Fruit fly (Drosophila melanogaster): Measurements from ENCODE around the gene CG13026.

The CG13026 gene

dm6 chr3L:16710258-16711020 lies 15.5 kb downstream of the CG13026 start:
- TF ChIP-seq CTCF (optimal IDR thresholded peaks at IDR 0.05) (no peak), CG8478 (optimal IDR thresholded peaks at IDR 0.05) (no peak)

DNA sequence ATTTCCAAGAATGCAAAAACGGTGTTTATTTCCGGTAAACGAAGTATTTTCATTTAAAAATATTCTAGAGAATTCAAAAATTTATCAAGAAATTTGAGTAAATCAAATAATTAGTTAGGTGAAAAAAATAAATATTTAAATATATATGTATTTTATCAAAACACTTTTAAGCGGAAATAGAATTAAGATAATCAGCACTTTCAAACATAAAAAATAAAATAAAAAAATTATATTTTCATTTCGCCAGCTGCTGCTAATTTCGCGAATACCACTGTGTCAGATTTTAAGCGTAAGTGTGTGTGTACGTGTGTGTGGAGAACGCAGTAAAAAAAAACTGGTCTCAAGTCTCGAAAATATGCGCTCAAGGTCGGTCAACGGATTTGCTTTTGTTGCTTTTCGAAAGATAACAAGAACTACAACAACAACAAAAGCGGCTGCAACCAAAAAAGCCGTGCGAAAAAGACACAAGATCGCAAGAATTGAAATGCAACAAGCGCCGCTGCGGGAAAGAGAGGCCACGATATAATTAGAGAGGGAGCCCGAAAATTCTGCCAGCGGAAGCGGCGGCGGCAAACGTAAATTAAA lies 16.2 kb downstream of the CG13026 start:
- TF ChIP-seq CG8478 (optimal IDR thresholded peaks at IDR 0.05): no peak
- TF ChIP-seq CTCF (optimal IDR thresholded peaks at IDR 0.05): no peak

DNA sequence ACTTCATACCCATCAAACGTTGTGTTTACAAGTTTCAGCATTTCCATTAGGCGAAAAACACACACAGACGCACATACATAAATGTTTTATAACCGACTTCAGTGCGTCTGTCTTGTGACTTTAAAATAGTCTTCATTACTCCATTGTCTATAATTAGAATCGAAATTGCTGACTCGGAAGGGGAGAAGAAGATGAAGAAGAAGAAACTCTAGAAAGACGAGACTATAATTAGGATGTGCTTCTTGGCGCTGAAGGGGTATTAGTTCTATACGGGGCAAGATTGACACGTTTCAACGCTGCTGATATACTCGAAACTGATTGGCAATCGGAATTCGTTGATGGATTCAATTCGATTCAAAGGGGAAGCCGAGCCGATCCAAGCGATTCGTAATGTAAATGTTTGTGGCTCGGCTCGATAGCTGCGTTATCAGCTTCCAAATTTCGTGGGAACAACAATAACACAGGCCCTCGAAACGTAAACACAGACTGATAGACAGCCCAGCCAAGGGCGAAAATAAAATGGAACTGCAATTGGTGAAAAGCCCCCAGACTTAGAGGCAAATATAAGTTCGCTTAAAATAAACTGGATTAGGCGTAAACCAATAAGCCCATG lies 17.1 kb downstream of the CG13026 start:
- TF ChIP-seq CG8478 (optimal IDR thresholded peaks at IDR 0.05) (no peak), CTCF (optimal IDR thresholded peaks at IDR 0.05) (no peak)

DNA sequence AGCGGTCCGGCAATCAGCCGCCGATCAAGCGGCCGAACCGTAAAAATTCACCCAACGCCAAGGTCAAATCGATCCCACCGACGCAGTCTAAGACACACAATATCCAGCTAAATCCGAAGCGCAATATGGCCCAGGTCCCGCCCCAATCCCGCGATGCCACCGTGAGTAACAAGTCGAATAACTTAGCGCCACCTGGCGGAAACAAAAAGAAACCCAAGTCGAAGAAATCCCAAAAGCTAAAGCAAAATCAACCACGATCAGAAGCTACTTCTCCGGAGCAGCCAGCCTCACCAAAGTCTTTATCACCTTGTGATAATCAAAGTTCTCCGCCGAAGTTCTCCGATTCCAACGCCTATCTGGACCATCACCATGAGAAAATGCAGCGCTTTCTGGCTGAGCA lies 20.3 kb downstream of the CG13026 start:
- TF ChIP-seq CG8478 (optimal IDR thresholded peaks at IDR 0.05) (no peak), CTCF (optimal IDR thresholded peaks at IDR 0.05) (peak; percentile 62 to 70)

DNA sequence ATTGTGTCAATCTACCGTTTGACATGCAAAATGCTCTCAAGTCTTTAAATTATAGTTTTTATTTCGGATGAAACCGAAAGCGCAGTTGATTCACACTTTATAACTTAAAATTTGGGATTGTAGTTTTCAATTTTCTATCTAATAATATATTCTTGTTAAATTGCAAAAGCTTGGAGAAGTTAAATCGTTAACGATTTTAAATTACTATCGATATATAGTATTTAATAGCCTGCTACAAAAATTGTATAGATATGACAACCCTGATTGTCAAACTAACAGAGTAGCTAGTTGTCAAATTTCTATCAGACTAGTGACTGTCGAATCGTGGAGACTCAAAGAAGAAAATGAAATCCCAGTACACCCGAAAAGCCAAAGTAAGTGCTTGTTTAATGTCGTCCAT lies 21.3 kb downstream of the CG13026 start, which contains the start of gene CG9692:
Gene CG9692 (plus strand): TSS at position 301 of the 400 bp plus-strand sequence.
- no peak for TF ChIP-seq CG8478 (optimal IDR thresholded peaks at IDR 0.05)
- TF ChIP-seq CTCF (optimal IDR thresholded peaks at IDR 0.05): no peak

DNA sequence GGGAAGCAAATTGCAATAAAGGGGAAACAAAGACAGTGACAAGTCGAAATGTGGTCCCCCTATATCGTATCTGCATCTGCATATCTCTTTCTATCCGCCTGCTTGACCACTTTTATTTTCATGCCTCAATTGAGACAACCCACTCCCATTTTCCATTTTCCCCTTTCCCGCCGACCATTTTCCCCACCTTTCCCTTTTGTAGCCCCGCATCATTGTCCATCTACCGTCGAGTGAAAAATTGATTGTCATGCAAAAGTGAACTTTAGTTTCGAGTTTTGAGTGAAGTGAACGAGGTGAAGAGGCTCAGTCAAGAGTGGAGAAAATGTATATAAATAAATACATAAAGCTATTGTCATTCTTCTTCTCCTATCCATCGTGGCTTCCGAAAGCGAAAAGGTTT lies 21.7 kb downstream of the CG13026 start:
- TF ChIP-seq CTCF (optimal IDR thresholded peaks at IDR 0.05) (no peak), CG8478 (optimal IDR thresholded peaks at IDR 0.05) (no peak)

DNA sequence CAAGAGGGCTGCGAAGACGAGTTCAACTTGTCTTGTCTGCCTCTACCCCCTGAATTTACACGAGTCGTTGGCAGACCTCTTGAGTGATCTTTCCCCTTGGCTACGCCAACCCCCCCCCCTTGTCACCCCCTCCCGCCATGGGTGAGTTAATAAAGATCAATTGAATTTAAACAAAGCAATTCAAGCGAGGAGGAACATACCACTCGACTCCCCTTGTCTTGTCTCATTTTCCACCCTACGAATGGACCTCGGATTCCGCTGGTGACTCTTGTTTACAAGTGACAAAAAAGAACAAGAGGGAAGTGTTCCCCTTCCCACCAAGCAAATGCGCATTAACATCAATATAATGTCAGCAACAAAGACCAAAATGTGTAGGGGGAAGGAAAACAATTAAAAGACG lies 23.1 kb downstream of the CG13026 start:
- no peak for TF ChIP-seq CG8478 (optimal IDR thresholded peaks at IDR 0.05)
- TF ChIP-seq CTCF (optimal IDR thresholded peaks at IDR 0.05): no peak

DNA sequence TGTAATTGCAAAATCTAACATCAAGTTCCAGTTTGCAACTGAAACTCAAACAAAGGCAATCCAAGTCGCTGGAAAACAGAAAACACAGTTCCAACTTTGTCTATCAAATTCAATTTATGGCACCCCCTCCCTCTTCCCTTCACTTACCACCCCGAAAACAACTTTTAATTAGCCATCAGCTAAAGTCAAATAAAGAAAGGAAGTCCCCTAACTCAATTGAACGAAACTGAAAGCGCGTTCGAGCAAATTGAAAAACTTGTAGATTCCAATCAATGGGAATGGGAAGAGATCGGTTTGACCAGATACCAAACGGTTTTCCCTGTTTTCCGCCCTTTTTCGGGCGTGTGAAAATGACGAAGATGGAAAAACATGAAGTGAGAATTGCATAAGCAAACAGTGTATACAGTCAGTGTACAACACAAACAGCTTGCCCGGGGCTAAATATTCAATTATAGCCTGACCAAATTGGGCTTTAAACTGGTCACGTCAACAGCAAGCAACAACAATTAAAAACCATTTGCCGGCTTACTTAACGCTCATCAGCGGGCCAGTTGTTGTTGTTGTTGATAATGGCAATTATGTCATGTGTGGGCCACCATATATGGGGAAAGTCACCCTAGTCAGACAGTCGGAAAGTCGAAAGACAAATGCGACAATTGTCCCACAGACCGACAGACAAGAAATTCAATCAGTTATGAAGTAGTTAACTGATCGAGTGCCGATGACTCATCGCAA lies 26.5 kb downstream of the CG13026 start:
- TF ChIP-seq CTCF (optimal IDR thresholded peaks at IDR 0.05) (no peak), CG8478 (optimal IDR thresholded peaks at IDR 0.05) (no peak)

DNA sequence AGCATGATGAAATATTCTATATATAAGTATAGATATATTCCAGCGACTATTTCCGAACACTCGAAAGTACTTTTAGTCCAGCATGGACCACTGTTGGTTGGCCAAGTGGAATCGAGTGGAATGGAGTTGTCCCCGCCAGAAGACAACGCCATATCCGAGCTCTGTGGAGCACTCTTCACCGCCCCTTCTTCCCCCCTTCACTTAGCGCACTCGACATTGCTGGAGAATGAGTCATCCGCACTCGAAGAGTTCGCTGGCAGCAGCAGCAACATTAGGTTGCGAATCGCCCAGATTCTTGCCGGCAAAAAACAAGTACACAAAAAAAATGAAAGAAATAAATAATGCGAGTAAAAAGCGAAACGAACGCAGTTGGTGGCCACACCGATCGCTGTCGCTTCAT lies 27.9 kb downstream of the CG13026 start:
- TF ChIP-seq CTCF (optimal IDR thresholded peaks at IDR 0.05): no peak
- TF ChIP-seq CG8478 (optimal IDR thresholded peaks at IDR 0.05): no peak

dm6 chr3L:16697069-16697468 lies 28.9 kb downstream of the CG13026 start:
- no peak for TF ChIP-seq CTCF (optimal IDR thresholded peaks at IDR 0.05)
- TF ChIP-seq CG8478 (optimal IDR thresholded peaks at IDR 0.05): no peak

- TF ChIP-seq CG8478 (optimal IDR thresholded peaks at IDR 0.05): no peak
These were observed 30.7 kb downstream of the CG13026 start for dm6 chr3L:16695076-16695847.

- TF ChIP-seq CTCF (optimal IDR thresholded peaks at IDR 0.05): no peak
These were observed 32.1 kb downstream of the CG13026 start for dm6 chr3L:16693844-16694243.

DNA sequence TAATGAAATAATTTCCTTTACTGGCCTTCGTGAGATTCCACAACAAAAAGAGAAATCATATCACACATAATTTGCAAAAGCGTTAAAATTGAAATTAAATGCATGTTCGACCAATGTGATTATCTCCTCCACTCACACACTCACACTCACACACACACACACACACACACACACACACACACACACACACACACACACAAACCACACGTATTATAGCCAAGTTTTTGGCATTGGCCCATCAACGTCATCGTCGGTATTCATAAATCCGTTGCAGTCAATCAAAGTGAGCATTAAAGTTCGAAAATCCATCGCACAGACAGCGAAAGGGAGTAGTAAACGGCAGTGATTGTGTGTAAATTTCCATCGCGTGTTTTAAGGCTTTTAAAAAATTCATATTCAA lies 35.9 kb downstream of the CG13026 start:
- no peak for TF ChIP-seq CTCF (optimal IDR thresholded peaks at IDR 0.05)
- no peak for TF ChIP-seq CG8478 (optimal IDR thresholded peaks at IDR 0.05)

DNA sequence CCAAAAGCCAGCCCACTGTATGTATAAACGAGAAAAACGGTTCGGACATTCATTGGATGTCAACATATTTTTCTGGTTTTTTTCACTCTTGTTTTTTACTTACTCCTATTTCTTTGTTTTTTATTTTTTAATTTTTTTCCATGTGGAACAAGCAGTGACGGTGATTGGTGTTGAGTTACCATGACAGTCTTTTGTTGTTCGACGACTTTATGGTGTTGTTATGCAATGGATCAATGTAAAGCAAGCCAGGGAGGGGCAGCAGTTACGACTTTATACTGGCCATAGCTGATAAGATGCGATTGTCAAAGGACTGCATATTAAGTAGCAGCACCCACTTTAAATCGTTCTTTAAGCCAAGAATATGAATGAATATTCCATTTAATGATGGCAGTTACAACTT lies 36.5 kb downstream of the CG13026 start:
- TF ChIP-seq CTCF (optimal IDR thresholded peaks at IDR 0.05) (no peak), CG8478 (optimal IDR thresholded peaks at IDR 0.05) (no peak)

DNA sequence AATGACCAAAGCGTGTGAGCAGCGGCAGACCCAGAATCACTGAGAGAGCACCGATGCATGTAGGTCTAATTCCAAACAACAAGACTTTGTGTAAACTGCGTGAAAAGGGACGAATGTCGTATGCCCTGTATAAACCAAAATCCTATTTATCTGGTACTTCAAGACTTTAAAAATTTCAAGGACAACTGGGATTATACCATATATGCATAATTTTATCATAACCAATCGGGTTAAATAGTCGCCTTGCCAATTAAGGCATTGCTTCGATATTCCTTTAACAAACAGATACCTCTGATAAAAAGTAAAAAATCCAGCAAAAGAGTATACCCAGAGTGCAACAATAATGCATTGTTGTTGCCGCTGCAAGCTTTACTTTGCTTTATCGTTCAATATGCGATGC lies 43.0 kb downstream of the CG13026 start:
- TF ChIP-seq CG8478 (optimal IDR thresholded peaks at IDR 0.05) (no peak), CTCF (optimal IDR thresholded peaks at IDR 0.05) (no peak)
